Worm (Caenorhabditis elegans): ENCODE measurements around the gene F59C12.3.

- no peak for TF ChIP-seq ztf-11 (tag; optimal IDR thresholded peaks at IDR 0.05)
- TF ChIP-seq elt-3 (tag; optimal IDR thresholded peaks at IDR 0.05): no peak
- no peak for TF ChIP-seq unc-39 (tag; optimal IDR thresholded peaks at IDR 0.05)
- TF ChIP-seq skn-1 (tag; optimal IDR thresholded peaks at IDR 0.05): no peak
Measured at ce11 chrX:16597791-16598190, 11.5 kb downstream of the F59C12.3 start.
